Worm (Caenorhabditis elegans): ENCODE results near the gene frpr-8.
A peak's percentile ranks its signal among the peaks of the same experiment; 100 is the strongest.

frpr-8 gene

DNA sequence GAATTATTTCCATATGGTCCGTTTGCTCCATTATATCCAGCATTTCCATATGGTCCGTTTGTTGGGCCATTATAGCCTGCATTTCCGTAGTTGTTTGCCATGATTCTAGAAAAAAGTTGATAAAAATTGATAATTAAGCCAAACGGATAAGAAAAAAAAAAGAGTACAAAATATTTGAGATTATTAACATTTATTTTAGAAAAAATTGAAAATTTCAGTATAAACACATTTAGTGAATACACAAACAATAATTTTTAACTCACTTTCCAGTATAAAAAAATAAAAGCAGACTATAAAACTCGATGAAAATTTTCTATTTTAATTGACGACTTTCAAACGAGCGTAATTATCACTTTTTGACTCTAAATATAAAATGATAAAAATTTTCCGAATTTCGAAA lies 23.0 kb downstream of the frpr-8 start, which contains the start of gene F53A9.9:
Gene F53A9.9, minus strand, starts transcription at position 101 of the 400 bp plus-strand sequence.
- TF ChIP-seq ceh-62 (tag; optimal IDR thresholded peaks at IDR 0.05): no peak
- no peak for TF ChIP-seq mep-1 (tag; optimal IDR thresholded peaks at IDR 0.05)
- TF ChIP-seq nhr-77 (tag; optimal IDR thresholded peaks at IDR 0.05): no peak
- no peak for TF ChIP-seq unc-62 (GFP tag; optimal IDR thresholded peaks at IDR 0.05 in 1 of 2)
- TF ChIP-seq unc-62 (tag; optimal IDR thresholded peaks at IDR 0.05): no peak
- TF ChIP-seq F26F4.8 (GFP tag; conservative IDR thresholded peaks at IDR 0.05): no peak
- no peak for TF ChIP-seq daf-16 (GFP tag; optimal IDR thresholded peaks at IDR 0.05)
- no peak for TF ChIP-seq daf-16 (tag; optimal IDR thresholded peaks at IDR 0.05)
- TF ChIP-seq ceh-82 (tag; optimal IDR thresholded peaks at IDR 0.05): no peak
- no peak for TF ChIP-seq skn-1 (tag; optimal IDR thresholded peaks at IDR 0.05)
- no peak for TF ChIP-seq dpl-1 (GFP tag; optimal IDR thresholded peaks at IDR 0.05)
- no peak for TF ChIP-seq ctbp-1 (GFP tag; IDR thresholded peaks at IDR 0.05)
- TF ChIP-seq R02D3.7 (tag; optimal IDR thresholded peaks at IDR 0.05): no peak
- no peak for TF ChIP-seq lir-3 (tag; optimal IDR thresholded peaks at IDR 0.05)
- TF ChIP-seq snpc-4 (tag; optimal IDR thresholded peaks at IDR 0.05): no peak
- TF ChIP-seq Y75B8A.6 (GFP tag; IDR thresholded peaks at IDR 0.05): no peak
- no peak for TF ChIP-seq zip-2 (tag; optimal IDR thresholded peaks at IDR 0.05)
- no peak for TF ChIP-seq fos-1 (tag; optimal IDR thresholded peaks at IDR 0.05)

DNA sequence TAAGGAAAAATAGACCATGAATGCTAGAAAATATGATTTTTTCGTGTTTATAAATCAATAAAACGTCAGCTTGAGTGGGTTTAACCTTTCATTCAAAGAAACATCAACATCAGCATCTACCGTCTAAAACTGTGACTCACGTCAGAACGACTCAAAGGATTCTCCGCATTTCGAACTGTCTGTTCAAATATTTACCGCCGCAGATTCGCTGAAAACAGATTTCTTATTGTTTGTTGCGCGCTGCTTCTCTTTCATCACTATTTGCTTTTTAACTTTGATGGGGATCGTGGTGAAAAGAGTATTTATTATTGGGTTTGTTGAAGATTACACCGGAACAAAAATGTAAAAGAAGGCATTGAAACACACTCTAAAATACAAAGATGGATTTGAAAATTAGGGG lies 23.7 kb downstream of the frpr-8 start:
- TF ChIP-seq lim-7 (GFP tag; IDR thresholded peaks at IDR 0.05) (no peak), mdt-29 (GFP tag; IDR thresholded peaks at IDR 0.05) (no peak), pha-4 (GFP tag; IDR thresholded peaks at IDR 0.05) (no peak), pha-4 (tag; optimal IDR thresholded peaks at IDR 0.05) (peak; percentile 48), unc-62 (GFP tag; optimal IDR thresholded peaks at IDR 0.05 in 1 of 2) (peak in 1 of 2 experiments; percentile 22), unc-62 (tag; optimal IDR thresholded peaks at IDR 0.05) (no peak), lin-1 (GFP tag; IDR thresholded peaks at IDR 0.05) (no peak), zip-11 (GFP tag; IDR thresholded peaks at IDR 0.05) (no peak), sdz-12 (GFP tag; optimal IDR thresholded peaks at IDR 0.05) (no peak), hlh-11 (tag; optimal IDR thresholded peaks at IDR 0.05) (no peak), fos-1 (tag; optimal IDR thresholded peaks at IDR 0.05) (no peak)

DNA sequence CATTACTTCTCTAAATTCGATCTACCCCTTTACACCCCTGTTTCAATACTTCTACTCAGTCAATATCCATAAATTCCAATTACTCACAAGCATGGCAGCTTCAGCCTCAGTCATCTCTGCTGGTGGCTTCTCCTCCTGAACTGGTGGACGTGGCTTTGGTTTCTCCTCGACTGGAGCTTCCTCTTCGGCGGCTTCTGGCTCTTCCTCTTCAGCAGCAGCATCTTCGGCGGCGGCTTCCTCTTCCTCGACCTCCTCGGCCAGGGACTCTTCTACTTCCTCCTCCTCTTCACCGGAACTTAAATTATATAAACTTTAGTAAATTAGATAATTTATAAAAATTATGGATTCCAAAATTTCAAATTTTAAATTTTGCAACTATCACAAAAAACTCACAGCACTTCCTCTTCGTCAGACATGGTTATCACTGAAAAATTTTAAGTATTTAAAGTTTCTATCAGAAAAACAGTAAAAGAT lies 25.5 kb downstream of the frpr-8 start, which contains the start of gene tnt-2:
Gene tnt-2, minus strand, starts transcription at position 424 of the 474 bp plus-strand sequence.
- TF ChIP-seq nhr-10 (tag; optimal IDR thresholded peaks at IDR 0.05): no peak
- TF ChIP-seq set-16 (GFP tag; IDR thresholded peaks at IDR 0.05): peak; percentile 90
- TF ChIP-seq aha-1 (tag): peak; percentile 58

DNA sequence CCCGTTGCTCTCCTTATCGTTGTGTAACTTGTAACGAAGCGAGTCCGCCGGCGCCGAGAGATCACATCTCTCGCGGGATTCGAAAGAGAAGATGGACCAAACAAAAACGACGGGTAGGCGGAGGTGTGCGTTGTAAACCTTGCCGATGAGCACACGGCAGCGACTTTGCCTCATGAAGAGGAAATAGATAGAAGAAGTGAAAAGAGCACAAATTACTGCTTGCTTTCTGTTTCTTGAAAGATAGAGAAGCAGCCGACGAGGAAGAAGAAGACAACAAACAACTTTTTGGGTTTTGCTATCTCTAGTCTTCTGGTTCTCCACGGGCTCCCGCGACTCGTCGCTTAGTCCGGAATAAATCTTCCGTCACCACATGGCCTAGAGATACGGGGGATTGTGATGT lies 26.2 kb downstream of the frpr-8 start:
- no peak for TF ChIP-seq lim-7 (GFP tag; IDR thresholded peaks at IDR 0.05)
- no peak for TF ChIP-seq Y75B8A.6 (GFP tag; IDR thresholded peaks at IDR 0.05)
- no peak for TF ChIP-seq Y48G9A.11 (GFP tag; IDR thresholded peaks at IDR 0.05)
- no peak for TF ChIP-seq F44E2.7 (GFP tag; IDR thresholded peaks at IDR 0.05)
- 0 out of 2 replicates have a peak, but pooled peaks have one; percentile 15 for TF ChIP-seq hmg-1.1 (GFP tag; IDR thresholded peaks at IDR 0.05)
- no peak for TF ChIP-seq saeg-2 (GFP tag; IDR thresholded peaks at IDR 0.05)
- no peak for TF ChIP-seq dve-1 (tag; optimal IDR thresholded peaks at IDR 0.05; ENCODE audit: insufficient read depth)
- TF ChIP-seq daf-12 (tag; optimal IDR thresholded peaks at IDR 0.05): no peak
- no peak for TF ChIP-seq daf-8 (GFP tag; IDR thresholded peaks at IDR 0.05)
- TF ChIP-seq ctbp-1 (GFP tag; IDR thresholded peaks at IDR 0.05): peak; percentile 50; the same call in 1 of the 2 replicates
- TF ChIP-seq nhr-25 (tag; optimal IDR thresholded peaks at IDR 0.05; ENCODE audit: borderline replicate concordance, insufficient read depth): no peak
- no peak for TF ChIP-seq D1046.2 (GFP tag; IDR thresholded peaks at IDR 0.05)
- no peak for TF ChIP-seq duxl-1 (tag; optimal IDR thresholded peaks at IDR 0.05; ENCODE audit: poor library complexity)
- no peak for TF ChIP-seq egl-27 (tag; optimal IDR thresholded peaks at IDR 0.05)
- TF ChIP-seq ceh-82 (tag; optimal IDR thresholded peaks at IDR 0.05): no peak
- no peak for TF ChIP-seq F26F4.8 (GFP tag; conservative IDR thresholded peaks at IDR 0.05)
- no peak for TF ChIP-seq lir-3 (tag; optimal IDR thresholded peaks at IDR 0.05)
- TF ChIP-seq dmd-9 (GFP tag; IDR thresholded peaks at IDR 0.05): no peak
- TF ChIP-seq madf-5 (GFP tag; IDR thresholded peaks at IDR 0.05): no peak
- no peak for TF ChIP-seq nhr-42 (GFP tag; IDR thresholded peaks at IDR 0.05)
- peak; percentile 74 for TF ChIP-seq hlh-11 (tag; optimal IDR thresholded peaks at IDR 0.05)
- TF ChIP-seq vab-7 (GFP tag; IDR thresholded peaks at IDR 0.05): no peak
- TF ChIP-seq daf-16 (GFP tag; optimal IDR thresholded peaks at IDR 0.05): peak in 1 of 2 experiments; percentile 93
- no peak for TF ChIP-seq daf-16 (tag; optimal IDR thresholded peaks at IDR 0.05)
- no peak for TF ChIP-seq F10B5.3 (tag; optimal IDR thresholded peaks at IDR 0.05)
- no peak for TF ChIP-seq snpc-4 (tag; optimal IDR thresholded peaks at IDR 0.05)
- 0 out of 2 replicates have a peak, but pooled peaks have one; percentile 22 for TF ChIP-seq ceh-20 (GFP tag; IDR thresholded peaks at IDR 0.05)
